Fruit fly (Drosophila melanogaster) whole organism, embryonic: ENCODE results near the gene CG10862.

Experiments
- Ada2b ChIP-seq: fragments of 200-800 bp; sonication (Bioruptor generic); IDR thresholded peaks from 2 replicates; pipeline ENCODE4 v1.3.6; 2022; ENCODE audit warnings: missing biosample characterization, missing genetic modification characterization
- Awh ChIP-seq: fragments of 200-800 bp; sonication (Bioruptor generic); IDR thresholded peaks from 2 replicates; pipeline ENCODE4, ENCODE4 v1.3.6; 2022; ENCODE audit warnings: missing biosample characterization, missing genetic modification characterization
- CG10209 ChIP-seq: fragments of 200-800 bp; sonication (Bioruptor generic); optimal IDR thresholded peaks from 3 replicates; lab custom pipeline; 2017; ENCODE audit warnings: missing biosample characterization, mild to moderate bottlenecking, missing genetic modification characterization, missing genetic modification reagents
- CG10267 ChIP-seq: fragments of 200-800 bp; sonication (Bioruptor generic); optimal IDR thresholded peaks from 2 replicates; lab custom pipeline; 2018; ENCODE audit warnings: missing biosample characterization, mild to moderate bottlenecking, missing genetic modification characterization, moderate library complexity
- CG11696 ChIP-seq: fragments of 200-800 bp; sonication (Bioruptor generic); IDR thresholded peaks from 2 replicates; pipeline ENCODE4 v1.3.6; 2022; ENCODE audit warnings: missing biosample characterization, missing genetic modification characterization
- CG12236 ChIP-seq: fragments of 200-800 bp; sonication (Bioruptor generic); optimal IDR thresholded peaks from 2 replicates; lab custom pipeline; 2016; ENCODE audit warnings: missing biosample characterization, missing genetic modification characterization
- CG12659 ChIP-seq: fragments of 200-800 bp; sonication (Bioruptor generic); optimal IDR thresholded peaks from 3 replicates; lab custom pipeline; 2017; ENCODE audit warnings: mild to moderate bottlenecking, missing biosample characterization, missing genetic modification reagents, missing genetic modification characterization
- CG13287 ChIP-seq: fragments of 200-800 bp; sonication (Bioruptor generic); IDR thresholded peaks from 2 replicates; pipeline ENCODE4 v1.3.6; 2022; ENCODE audit warnings: missing biosample characterization, missing genetic modification characterization; ENCODE audit not compliant: partially characterized antibody
- CG14860 ChIP-seq: fragments of 200-800 bp; sonication (Bioruptor generic); IDR thresholded peaks from 3 replicates; pipeline ENCODE4 v1.3.6; 2022; ENCODE audit warnings: missing biosample characterization, missing genetic modification characterization; ENCODE audit not compliant: partially characterized antibody
- CG15073 ChIP-seq: fragments of 200-800 bp; sonication (Bioruptor generic); optimal IDR thresholded peaks from 2 replicates; lab custom pipeline; 2016; ENCODE audit warnings: missing biosample characterization, missing genetic modification characterization
- CG15601 ChIP-seq: fragments of 200-800 bp; sonication (Bioruptor generic); optimal IDR thresholded peaks from 3 replicates; lab custom pipeline; 2019; ENCODE audit warnings: missing biosample characterization, mild to moderate bottlenecking, missing genetic modification characterization, moderate library complexity
- CG17829 ChIP-seq: fragments of 200-800 bp; optimal IDR thresholded peaks from 2 replicates; lab custom pipeline; 2019; ENCODE audit warnings: missing biosample characterization, mild to moderate bottlenecking, missing genetic modification characterization, moderate library complexity
- CG17912 ChIP-seq: fragments of 200-800 bp; sonication (Bioruptor generic); optimal IDR thresholded peaks from 2 replicates; lab custom pipeline; 2018; ENCODE audit warnings: missing biosample characterization, mild to moderate bottlenecking, missing genetic modification characterization
- CG31388 ChIP-seq: fragments of 200-800 bp; sonication (Bioruptor generic); optimal IDR thresholded peaks from 2 replicates; lab custom pipeline; 2016; ENCODE audit warnings: missing biosample characterization, missing genetic modification characterization
- CG4282 ChIP-seq: fragments of 200-800 bp; sonication (Bioruptor generic); optimal IDR thresholded peaks from 2 replicates; lab custom pipeline; 2016; ENCODE audit warnings: missing biosample characterization, missing genetic modification characterization
- CG5953 ChIP-seq: fragments of 200-800 bp; sonication (Bioruptor generic); IDR thresholded peaks from 2 replicates; pipeline ENCODE4 v1.3.6; 2022; ENCODE audit warnings: missing biosample characterization, missing genetic modification characterization
- CG6254 ChIP-seq: fragments of 200-800 bp; sonication (Bioruptor generic); optimal IDR thresholded peaks from 3 replicates; lab custom pipeline; 2017; ENCODE audit warnings: mild to moderate bottlenecking, missing biosample characterization, missing genetic modification reagents, missing genetic modification characterization
- CG8944 ChIP-seq: fragments of 200-800 bp; sonication (Bioruptor generic); optimal IDR thresholded peaks from 3 replicates; lab custom pipeline; 2016; ENCODE audit warnings: missing biosample characterization, missing genetic modification characterization
- CG9932 ChIP-seq: fragments of 200-800 bp; sonication (Bioruptor generic); IDR thresholded peaks from 2 replicates; pipeline ENCODE4 v1.3.6; 2022; ENCODE audit warnings: missing biosample characterization, missing genetic modification characterization
- Camta ChIP-seq: fragments of 200-800 bp; sonication (Bioruptor generic); optimal IDR thresholded peaks from 2 replicates; lab custom pipeline; 2016; ENCODE audit warnings: missing biosample characterization, missing genetic modification characterization
- D19B ChIP-seq: fragments of 200-800 bp; sonication (Bioruptor generic); optimal IDR thresholded peaks from 2 replicates; lab custom pipeline; 2017; ENCODE audit warnings: missing biosample characterization, mild to moderate bottlenecking, missing genetic modification characterization
- Dll ChIP-seq: fragments of 200-800 bp; sonication (Bioruptor generic); IDR thresholded peaks from 4 replicates; pipeline ENCODE4 v1.3.6; 2022; ENCODE audit warnings: missing biosample characterization, missing genetic modification characterization; ENCODE audit not compliant: partially characterized antibody
- Ets65A ChIP-seq: fragments of 200-800 bp; sonication (Bioruptor generic); peaks from one replicate; lab custom pipeline; 2016; ENCODE audit warnings: missing biosample characterization, missing genetic modification characterization
- Ets97D ChIP-seq: fragments of 200-800 bp; sonication (Bioruptor generic); optimal IDR thresholded peaks from 3 replicates; lab custom pipeline; 2016; ENCODE audit warnings: missing biosample characterization, missing genetic modification characterization
- Fer3 ChIP-seq: fragments of 200-800 bp; sonication (Bioruptor generic); optimal IDR thresholded peaks from 2 replicates; lab custom pipeline; 2018; ENCODE audit warnings: missing biosample characterization, mild to moderate bottlenecking, missing genetic modification characterization, moderate library complexity
- HLH4C ChIP-seq: fragments of 200-800 bp; sonication (Bioruptor generic); IDR thresholded peaks from 3 replicates; pipeline ENCODE4 v1.3.6; 2022; ENCODE audit warnings: missing biosample characterization, missing genetic modification characterization; ENCODE audit not compliant: partially characterized antibody
- Hand ChIP-seq: fragments of 200-800 bp; sonication (Bioruptor generic); optimal IDR thresholded peaks from 2 replicates; lab custom pipeline; 2017; ENCODE audit warnings: mild to moderate bottlenecking, missing biosample characterization, missing genetic modification reagents, missing genetic modification characterization
- Hmx ChIP-seq: fragments of 200-800 bp; sonication (Bioruptor generic); optimal IDR thresholded peaks from 2 replicates; lab custom pipeline; 2016; ENCODE audit warnings: missing biosample characterization, missing genetic modification characterization
- Lpt ChIP-seq: fragments of >200 bp; optimal IDR thresholded peaks from 2 replicates; lab custom pipeline; 2018; ENCODE audit warnings: missing biosample characterization, missing genetic modification characterization
- Nf-YC ChIP-seq: fragments of 200-800 bp; optimal IDR thresholded peaks from 3 replicates; lab custom pipeline; 2019; ENCODE audit warnings: missing biosample characterization, mild to moderate bottlenecking, missing genetic modification characterization, moderate library complexity
- Sox102F ChIP-seq: fragments of 200-800 bp; sonication (Bioruptor generic); optimal IDR thresholded peaks from 2 replicates; lab custom pipeline; 2018; ENCODE audit warnings: missing biosample characterization, mild to moderate bottlenecking, missing genetic modification characterization, moderate library complexity
- Spps ChIP-seq: fragments of 200-800 bp; sonication (Bioruptor generic); optimal IDR thresholded peaks from 2 replicates; lab custom pipeline; 2018; ENCODE audit warnings: missing biosample characterization, mild to moderate bottlenecking, missing genetic modification characterization
- Vsx1 ChIP-seq: fragments of 200-800 bp; sonication (Bioruptor generic); optimal IDR thresholded peaks from 2 replicates; lab custom pipeline; 2017; ENCODE audit warnings: missing biosample characterization, mild to moderate bottlenecking, missing genetic modification characterization, missing genetic modification reagents
- abd-A ChIP-seq: fragments of 200-800 bp; sonication (Bioruptor generic); optimal IDR thresholded peaks from 3 replicates; lab custom pipeline; 2019; ENCODE audit warnings: missing biosample characterization, mild to moderate bottlenecking, missing genetic modification characterization, moderate library complexity
- amos ChIP-seq: fragments of 200-800 bp; sonication (Bioruptor generic); IDR thresholded peaks from 2 replicates; pipeline ENCODE4 v1.3.6; 2022; ENCODE audit warnings: missing biosample characterization, missing genetic modification characterization; ENCODE audit not compliant: partially characterized antibody
- az2 ChIP-seq: fragments of 200-800 bp; sonication (Bioruptor generic); optimal IDR thresholded peaks from 3 replicates; lab custom pipeline; 2016; ENCODE audit warnings: missing biosample characterization, missing genetic modification characterization
- bab2 ChIP-seq: fragments of 200-800 bp; sonication (Bioruptor generic); optimal IDR thresholded peaks from 2 replicates; lab custom pipeline; 2016; ENCODE audit warnings: missing biosample characterization, missing genetic modification characterization
- bsh ChIP-seq, 2 experiments: fragments of 200-800 bp; sonication (Bioruptor generic); optimal IDR thresholded peaks; 2 replicates each; lab custom pipeline; 2017 to 2018; ENCODE audit warnings: mild to moderate bottlenecking in 2 of 2, missing biosample characterization in 2 of 2, missing genetic modification characterization in 2 of 2, moderate library complexity in 1 of 2
- emc ChIP-seq: fragments of 200-800 bp; sonication (Bioruptor generic); optimal IDR thresholded peaks from 2 replicates; lab custom pipeline; 2016; ENCODE audit warnings: missing biosample characterization, missing genetic modification characterization
- ewg ChIP-seq: fragments of 200-800 bp; sonication (Bioruptor generic); optimal IDR thresholded peaks from 3 replicates; lab custom pipeline; 2017; ENCODE audit warnings: mild to moderate bottlenecking, missing biosample characterization, missing genetic modification reagents, missing genetic modification characterization
- fd102C ChIP-seq: fragments of 200-800 bp; sonication (Bioruptor generic); optimal IDR thresholded peaks from 2 replicates; lab custom pipeline; 2018; ENCODE audit warnings: missing biosample characterization, mild to moderate bottlenecking, missing genetic modification characterization, moderate library complexity
- fu2 ChIP-seq: fragments of 200-800 bp; sonication (Bioruptor generic); optimal IDR thresholded peaks from 2 replicates; lab custom pipeline; 2016; ENCODE audit warnings: missing biosample characterization, missing genetic modification characterization
- jigr1 ChIP-seq: fragments of 200-800 bp; sonication (Bioruptor generic); IDR thresholded peaks from 3 replicates; pipeline ENCODE4 v1.3.6; 2022; ENCODE audit warnings: missing biosample characterization, missing genetic modification characterization
- sens ChIP-seq: fragments of 200-800 bp; sonication (Bioruptor generic); peaks from one replicate; lab custom pipeline; 2016; ENCODE audit warnings: missing biosample characterization, missing genetic modification characterization
- slbo ChIP-seq: fragments of 200-800 bp; sonication (Bioruptor generic); IDR thresholded peaks from 2 replicates; pipeline ENCODE4 v1.3.6; 2022; ENCODE audit warnings: missing biosample characterization, missing genetic modification characterization
- tap ChIP-seq: fragments of 200-800 bp; optimal IDR thresholded peaks from 3 replicates; lab custom pipeline; 2019; ENCODE audit warnings: missing biosample characterization, mild to moderate bottlenecking, missing genetic modification characterization, moderate library complexity
- tll ChIP-seq, 2 experiments: fragments of 200-800 bp in 1 of 2; fragments of >200 bp in 1 of 2; sonication (Bioruptor generic) in 1 of 2; optimal IDR thresholded peaks; 2 replicates each; lab custom pipeline; 2017 to 2019; ENCODE audit warnings: missing biosample characterization in 2 of 2, missing genetic modification characterization in 2 of 2, mild to moderate bottlenecking in 1 of 2, moderate library complexity in 1 of 2
- vfl ChIP-seq: fragments of 200-800 bp; sonication (Bioruptor generic); optimal IDR thresholded peaks from 2 replicates; lab custom pipeline; 2016; ENCODE audit warnings: missing biosample characterization, missing genetic modification characterization
- wek ChIP-seq: fragments of 200-800 bp; sonication (Bioruptor generic); optimal IDR thresholded peaks from 3 replicates; lab custom pipeline; 2018; ENCODE audit warnings: missing biosample characterization, mild to moderate bottlenecking, missing genetic modification characterization, moderate library complexity

CG10862 gene

DNA sequence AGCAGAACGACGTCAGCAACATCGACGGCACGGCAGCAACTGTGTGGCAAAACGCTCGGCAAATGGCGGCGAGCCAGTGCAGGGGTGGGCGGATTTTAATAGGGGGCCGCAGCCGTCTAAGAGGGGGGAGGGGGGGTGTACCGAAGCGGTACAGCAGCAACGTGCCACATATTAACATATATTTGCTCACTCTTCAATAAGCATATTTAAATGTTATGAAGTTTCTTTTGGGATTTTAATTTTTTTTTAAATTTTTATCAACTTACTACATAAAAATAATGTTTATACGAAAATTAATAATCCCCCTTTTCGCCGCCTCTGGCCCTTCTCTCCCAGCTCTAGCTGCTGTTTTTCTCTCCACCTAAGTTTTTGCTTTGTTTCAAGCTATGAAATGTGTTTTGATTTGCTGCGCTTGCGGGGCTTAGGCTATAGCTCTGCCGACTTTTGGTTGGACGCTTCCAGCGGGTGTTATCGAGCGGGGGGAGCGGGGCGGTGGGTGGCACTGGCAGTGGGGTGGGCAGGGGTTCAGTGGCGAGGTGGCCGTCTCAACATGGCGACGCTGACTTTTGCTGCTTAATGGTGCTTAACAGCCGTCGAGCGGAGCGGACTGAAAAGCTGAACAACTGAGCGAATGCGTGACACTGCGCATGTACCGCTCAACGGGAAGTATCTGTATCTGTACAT lies 21.9 kb downstream of the CG10862 start (continued):
- no peak for TF ChIP-seq Camta (GFP tag; lab: Kevin White, UChicago)
- peak; percentile 91 for TF ChIP-seq CG12659 (GFP tag; lab: Kevin White, UChicago)
- peak; percentile 84 for TF ChIP-seq az2
- no peak for TF ChIP-seq CG4282 (GFP tag; lab: Kevin White, UChicago)
- TF ChIP-seq CG10267, result peak; percentile 56
- TF ChIP-seq Hmx, result no peak
- TF ChIP-seq emc (GFP tag; lab: Kevin White, UChicago), result no peak
- peak; percentile 64 for TF ChIP-seq Fer3 (tag; lab: Kevin White, UChicago)
- peak; percentile 95 for TF ChIP-seq CG9932 (GFP tag; lab: Robert Waterston, UW)
- TF ChIP-seq CG17829 (tag; lab: Kevin White, UChicago), result peak; percentile 37
- peak; percentile 75 for TF ChIP-seq CG5953
- no peak for TF ChIP-seq CG17912 (GFP tag; lab: Kevin White, UChicago)
- no peak for TF ChIP-seq amos (GFP tag; lab: Robert Waterston, UW)
- peak; percentile 78 for TF ChIP-seq Awh (GFP tag; lab: Robert Waterston, UW)
- no peak for TF ChIP-seq wek (GFP tag; lab: Kevin White, UChicago)
- TF ChIP-seq CG11696 (GFP tag; lab: Robert Waterston, UW), result peak; percentile 45; the same call in 1 of the 2 replicates
- TF ChIP-seq CG31388 (GFP tag; lab: Kevin White, UChicago), result peak; percentile 5
- TF ChIP-seq bsh (GFP tag; optimal IDR thresholded peaks at IDR 0.05; lab: Kevin White, UChicago), result peak; percentile 30 to 72
- TF ChIP-seq CG14860, result no peak
- no peak for TF ChIP-seq Dll (GFP tag; lab: Robert Waterston, UW)
- no peak for TF ChIP-seq tll (GFP tag; optimal IDR thresholded peaks at IDR 0.05; lab: Kevin White, UChicago)
- TF ChIP-seq bab2 (GFP tag; lab: Kevin White, UChicago), result peak; percentile 18
- TF ChIP-seq abd-A (tag; lab: Kevin White, UChicago), result peak; percentile 86
- TF ChIP-seq CG13287 (GFP tag; lab: Robert Waterston, UW), result 0 out of 2 replicates have a peak, but pooled peaks have one; percentile 17
- TF ChIP-seq jigr1, result peak; percentile 79; the same call in 1 of the 3 replicates
- no peak for TF ChIP-seq vfl
- TF ChIP-seq slbo, result peak; percentile 96
- TF ChIP-seq CG10209 (GFP tag; lab: Kevin White, UChicago), result peak; percentile 90
- no peak for TF ChIP-seq CG15073
- TF ChIP-seq Vsx1, result peak; percentile 59
- TF ChIP-seq fd102C, result no peak
- TF ChIP-seq Sox102F, result peak; percentile 89
- peak; percentile 76 for TF ChIP-seq Hand (GFP tag; lab: Kevin White, UChicago)
- no peak for TF ChIP-seq Ets97D
- no peak for TF ChIP-seq fu2
- TF ChIP-seq HLH4C (GFP tag; lab: Robert Waterston, UW), result no peak
- TF ChIP-seq CG8944 (GFP tag; lab: Kevin White, UChicago), result no peak
- peak; percentile 92 for TF ChIP-seq ewg (GFP tag; lab: Kevin White, UChicago)
- TF ChIP-seq sens (GFP tag; lab: Kevin White, UChicago), result peak; percentile 81
- TF ChIP-seq D19B (GFP tag; lab: Kevin White, UChicago), result peak; percentile 74
- TF ChIP-seq Ets65A, result no peak
- TF ChIP-seq tap (tag; lab: Kevin White, UChicago), result peak; percentile 38
- no peak for TF ChIP-seq CG12236
- TF ChIP-seq Spps, result peak; percentile 4
- peak; percentile 50 for TF ChIP-seq CG15601 (tag; lab: Kevin White, UChicago)
- peak; percentile 97 for TF ChIP-seq Nf-YC (tag; lab: Kevin White, UChicago)
- no peak for TF ChIP-seq Lpt
- TF ChIP-seq CG6254, result no peak
- peak; percentile 87 for TF ChIP-seq Ada2b
